Worm (Caenorhabditis elegans): ENCODE results near the gene H17B01.2.

The H17B01.2 gene

DNA sequence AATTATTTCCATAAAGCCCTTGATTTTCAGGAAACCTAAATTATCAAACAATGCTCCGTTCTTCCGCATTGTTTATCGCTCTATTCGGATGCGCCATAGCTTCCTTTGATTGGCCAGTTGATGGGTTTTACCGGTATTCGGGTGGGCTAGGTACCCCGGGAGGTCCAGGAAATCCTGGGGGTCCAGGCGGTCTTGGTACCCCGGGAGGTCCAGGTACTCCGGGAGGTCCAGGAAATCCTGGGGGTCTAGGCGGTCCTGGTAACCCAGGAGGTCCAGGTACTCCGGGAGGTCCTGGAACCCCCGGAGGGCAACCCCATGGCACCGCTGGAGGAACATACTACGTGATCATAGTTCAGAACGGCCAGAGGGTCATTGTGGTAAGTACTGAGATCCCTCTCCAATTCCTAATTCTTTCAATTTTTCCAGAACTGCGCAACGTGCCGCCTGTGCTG is at the start of gene H17B01.2:
TSS of gene H17B01.2 (plus strand) at position 51 of the 452 bp plus-strand sequence.
- no peak for TF ChIP-seq somi-1 (GFP tag; optimal IDR thresholded peaks at IDR 0.05)
- TF ChIP-seq zfh-2 (GFP tag; conservative IDR thresholded peaks at IDR 0.05), result peak; percentile 73
- peak; percentile 91 for TF ChIP-seq egrh-3 (GFP tag; IDR thresholded peaks at IDR 0.05)
- TF ChIP-seq F37B4.10 (GFP tag; IDR thresholded peaks at IDR 0.05), result 0 out of 2 replicates have a peak, but pooled peaks have one; percentile 56

DNA sequence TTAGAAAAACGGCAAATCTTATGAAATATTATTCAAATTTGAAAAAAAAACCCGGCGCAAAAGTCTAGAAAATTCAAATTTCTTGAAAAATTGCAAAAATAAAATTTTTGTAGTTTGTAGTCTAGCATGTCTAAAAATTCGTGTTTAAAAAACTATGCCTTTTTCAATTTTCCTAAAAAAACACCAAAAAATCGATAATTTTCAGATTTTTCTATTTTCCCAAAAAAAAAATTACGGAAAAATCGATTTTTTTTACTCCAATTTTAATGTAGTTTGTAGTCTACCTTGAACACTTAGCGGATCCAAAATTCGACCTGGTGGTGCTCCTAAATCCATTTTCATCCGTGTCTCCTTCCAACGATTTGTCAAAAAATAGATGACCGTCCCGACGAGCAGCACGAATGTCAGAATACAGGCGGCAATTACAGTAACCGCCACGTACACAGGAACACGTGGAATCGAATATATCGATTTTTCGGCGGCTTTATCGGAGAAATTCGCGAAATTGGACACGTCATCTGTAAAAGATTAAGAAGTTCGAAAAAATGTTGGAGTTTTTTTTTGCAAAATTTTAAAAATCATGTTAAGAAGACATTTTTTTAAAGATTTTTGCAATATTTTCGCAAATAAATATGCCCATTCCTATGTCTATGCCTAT is 49.4 kb upstream of the H17B01.2 start:
- no peak for TF ChIP-seq F23B12.7 (tag; optimal IDR thresholded peaks at IDR 0.05; ENCODE audit: insufficient read depth)
- TF ChIP-seq F57C9.4 (tag; optimal IDR thresholded peaks at IDR 0.05), result no peak
- TF ChIP-seq F39B2.1 (GFP tag; IDR thresholded peaks at IDR 0.05), result no peak
- TF ChIP-seq egl-44 (GFP tag; IDR thresholded peaks at IDR 0.05), result no peak
- TF ChIP-seq nfyb-1 (GFP tag; IDR thresholded peaks at IDR 0.05), result no peak
- no peak for TF ChIP-seq lin-54 (GFP tag; optimal IDR thresholded peaks at IDR 0.05)
- TF ChIP-seq snpc-1.1 (tag; optimal IDR thresholded peaks at IDR 0.05; ENCODE audit: insufficient read depth), result no peak
- TF ChIP-seq mxl-1 (tag; optimal IDR thresholded peaks at IDR 0.05), result no peak
- no peak for TF ChIP-seq F49E8.2 (tag; optimal IDR thresholded peaks at IDR 0.05; ENCODE audit: insufficient read depth)
- no peak for TF ChIP-seq F57A8.1 (GFP tag; optimal IDR thresholded peaks at IDR 0.05)
- no peak for TF ChIP-seq C17E4.6 (GFP tag; IDR thresholded peaks at IDR 0.05)
- TF ChIP-seq pha-4 (tag; optimal IDR thresholded peaks at IDR 0.05), result no peak
- no peak for TF ChIP-seq ceh-40 (GFP tag; IDR thresholded peaks at IDR 0.05)
- TF ChIP-seq ccch-3 (GFP tag; optimal IDR thresholded peaks at IDR 0.05), result no peak
- no peak for TF ChIP-seq ztf-28 (GFP tag; IDR thresholded peaks at IDR 0.05)

DNA sequence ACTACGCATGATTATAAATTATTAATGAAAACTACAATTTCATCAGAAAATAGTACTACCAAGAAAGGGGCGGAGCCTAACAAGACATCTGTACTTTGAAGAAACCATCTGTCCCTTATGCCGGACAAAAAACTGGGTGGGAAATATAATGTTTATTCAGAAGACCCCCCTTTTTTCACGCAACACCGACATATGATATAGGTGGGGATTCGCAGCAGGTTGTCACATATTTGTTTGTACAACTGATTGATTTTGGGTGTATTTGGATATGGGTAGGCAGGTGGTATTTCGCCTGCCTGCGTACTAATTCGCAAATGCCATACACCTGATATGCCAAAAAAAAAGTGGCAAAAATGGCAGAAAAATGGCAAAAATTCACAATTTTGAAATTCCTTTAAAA is 46.7 kb upstream of the H17B01.2 start, which contains the start of gene Y51H7C.10:
TSS of gene Y51H7C.10 (minus strand) at position 101 of the 400 bp plus-strand sequence.
- no peak for TF ChIP-seq C17E4.6 (GFP tag; IDR thresholded peaks at IDR 0.05)
- no peak for TF ChIP-seq madf-8 (GFP tag; conservative IDR thresholded peaks at IDR 0.05)
- TF ChIP-seq F22D6.2 (tag; optimal IDR thresholded peaks at IDR 0.05), result no peak
- TF ChIP-seq hrde-1 (tag; optimal IDR thresholded peaks at IDR 0.05; ENCODE audit: borderline replicate concordance), result no peak
- no peak for TF ChIP-seq ceh-100 (GFP tag; IDR thresholded peaks at IDR 0.05)
- TF ChIP-seq tbp1 (GFP tag; optimal IDR thresholded peaks at IDR 0.05), result no peak
- no peak for TF ChIP-seq Y53F4B.3 (GFP tag; IDR thresholded peaks at IDR 0.05)
- TF ChIP-seq mel-28 (tag; optimal IDR thresholded peaks at IDR 0.05; ENCODE audit: borderline replicate concordance), result no peak
- no peak for TF ChIP-seq D2030.7 (GFP tag; IDR thresholded peaks at IDR 0.05)
- TF ChIP-seq dpff-1 (tag; optimal IDR thresholded peaks at IDR 0.05), result no peak
- no peak for TF ChIP-seq die-1 (tag; optimal IDR thresholded peaks at IDR 0.05)
- no peak for TF ChIP-seq pha-4 (tag; optimal IDR thresholded peaks at IDR 0.05)
- TF ChIP-seq tbx-9 (tag; optimal IDR thresholded peaks at IDR 0.05; ENCODE audit: borderline replicate concordance), result no peak

- TF ChIP-seq zfh-2 (GFP tag; conservative IDR thresholded peaks at IDR 0.05) (peak; percentile 45), hlh-26 (GFP tag; conservative IDR thresholded peaks at IDR 0.05) (no peak)
These were observed 33.6 kb upstream of the H17B01.2 start for ce11 chrII:1436715-1437114.
